Fruit fly (Drosophila melanogaster) whole organism, embryonic: ENCODE measurements around the gene Kpc1.
A peak's percentile ranks its signal among the peaks of the same experiment; 100 is the strongest.

Experiments used
- Antp ChIP-seq: fragments of 200-800 bp; sonication (Bioruptor generic); optimal IDR thresholded peaks from 3 replicates; lab custom pipeline; 2016; ENCODE audit warnings: missing biosample characterization, missing genetic modification characterization
- B-H2 ChIP-seq: fragments of 200-800 bp; sonication (Bioruptor generic); optimal IDR thresholded peaks from 2 replicates; lab custom pipeline; 2018; ENCODE audit warnings: missing biosample characterization, mild to moderate bottlenecking, missing genetic modification characterization
- Bgb ChIP-seq: fragments of 200-800 bp; sonication (Bioruptor generic); IDR thresholded peaks from 2 replicates; pipeline ENCODE4 v1.3.6; 2022; ENCODE audit warnings: missing biosample characterization, missing genetic modification characterization; ENCODE audit not compliant: partially characterized antibody
- CG10267 ChIP-seq: fragments of 200-800 bp; sonication (Bioruptor generic); optimal IDR thresholded peaks from 2 replicates; lab custom pipeline; 2018; ENCODE audit warnings: missing biosample characterization, mild to moderate bottlenecking, missing genetic modification characterization, moderate library complexity
- CG12659 ChIP-seq: fragments of 200-800 bp; sonication (Bioruptor generic); optimal IDR thresholded peaks from 3 replicates; lab custom pipeline; 2017; ENCODE audit warnings: mild to moderate bottlenecking, missing biosample characterization, missing genetic modification reagents, missing genetic modification characterization
- CG12942 ChIP-seq: fragments of 200-800 bp; sonication (Bioruptor generic); optimal IDR thresholded peaks from 3 replicates; lab custom pipeline; 2016; ENCODE audit warnings: missing biosample characterization, missing genetic modification characterization
- CG16813 ChIP-seq: fragments of 200-800 bp; sonication (Bioruptor generic); IDR thresholded peaks from 3 replicates; pipeline ENCODE4 v1.3.6; 2022; ENCODE audit warnings: missing biosample characterization, missing genetic modification characterization; ENCODE audit not compliant: partially characterized antibody
- CG1792 ChIP-seq: fragments of 200-800 bp; sonication (Bioruptor generic); optimal IDR thresholded peaks from 2 replicates; lab custom pipeline; 2016; ENCODE audit warnings: missing biosample characterization, missing genetic modification characterization
- CG18262 ChIP-seq: fragments of 200-800 bp; optimal IDR thresholded peaks from 3 replicates; lab custom pipeline; 2019; ENCODE audit warnings: missing biosample characterization, mild to moderate bottlenecking, missing genetic modification characterization, moderate library complexity
- CG2116 ChIP-seq: fragments of 200-800 bp; sonication (Bioruptor generic); optimal IDR thresholded peaks from 3 replicates; lab custom pipeline; 2018; ENCODE audit warnings: missing biosample characterization, mild to moderate bottlenecking, missing genetic modification characterization
- CG2120 ChIP-seq: fragments of 200-800 bp; sonication (Bioruptor generic); optimal IDR thresholded peaks from 3 replicates; lab custom pipeline; 2016; ENCODE audit warnings: missing biosample characterization, missing genetic modification characterization
- CG2199 ChIP-seq: fragments of 200-800 bp; sonication (Bioruptor generic); IDR thresholded peaks from 3 replicates; pipeline ENCODE4 v1.3.6; 2022; ENCODE audit warnings: missing biosample characterization, missing genetic modification characterization
- CG2875 ChIP-seq: fragments of 200-800 bp; sonication (Bioruptor generic); optimal IDR thresholded peaks from 2 replicates; lab custom pipeline; 2017; ENCODE audit warnings: missing biosample characterization, mild to moderate bottlenecking, missing genetic modification characterization, missing genetic modification reagents
- CG32532 ChIP-seq: fragments of 200-800 bp; sonication (Bioruptor generic); IDR thresholded peaks from 2 replicates; pipeline ENCODE4 v1.3.6; 2022; ENCODE audit warnings: missing biosample characterization, missing genetic modification characterization
- CG3995 ChIP-seq: fragments of 200-800 bp; sonication (Bioruptor generic); optimal IDR thresholded peaks from 3 replicates; lab custom pipeline; 2016; ENCODE audit warnings: missing biosample characterization, missing genetic modification characterization
- CG42726 ChIP-seq: fragments of 200-800 bp; sonication (Bioruptor generic); IDR thresholded peaks from 2 replicates; pipeline ENCODE4 v1.3.6; 2022; ENCODE audit warnings: missing biosample characterization, missing genetic modification characterization; ENCODE audit not compliant: partially characterized antibody
- CG4360 ChIP-seq: fragments of 200-800 bp; sonication (Bioruptor generic); IDR thresholded peaks from 2 replicates; pipeline ENCODE4 v1.3.6; 2022; ENCODE audit warnings: missing biosample characterization, missing genetic modification characterization
- CG6791 ChIP-seq: fragments of 200-800 bp; sonication (Bioruptor generic); IDR thresholded peaks from 3 replicates; pipeline ENCODE4 v1.3.6; 2022; ENCODE audit warnings: missing biosample characterization, missing genetic modification characterization; ENCODE audit not compliant: partially characterized antibody
- CG7963 ChIP-seq: fragments of 200-800 bp; sonication (Bioruptor generic); IDR thresholded peaks from 3 replicates; pipeline ENCODE4 v1.3.6; 2022; ENCODE audit warnings: missing biosample characterization, missing genetic modification characterization; ENCODE audit not compliant: partially characterized antibody
- CG8478 ChIP-seq: fragments of >200 bp; optimal IDR thresholded peaks from 2 replicates; lab custom pipeline; 2018
- CG8924 ChIP-seq: fragments of 200-800 bp; optimal IDR thresholded peaks from 3 replicates; lab custom pipeline; 2019; ENCODE audit warnings: missing biosample characterization, mild to moderate bottlenecking, missing genetic modification characterization, moderate library complexity
- CHES-1-like ChIP-seq: fragments of 200-800 bp; sonication (Bioruptor generic); optimal IDR thresholded peaks from 2 replicates; lab custom pipeline; 2016; ENCODE audit warnings: missing biosample characterization, missing genetic modification characterization
- CoRest ChIP-seq: fragments of 200-800 bp; sonication (Bioruptor generic); optimal IDR thresholded peaks from 3 replicates; lab custom pipeline; 2018; ENCODE audit warnings: missing biosample characterization, mild to moderate bottlenecking, missing genetic modification characterization, moderate library complexity
- Dref ChIP-seq: fragments of 200-800 bp; sonication (Bioruptor generic); IDR thresholded peaks from 2 replicates; pipeline ENCODE4 v1.3.6; 2022; ENCODE audit warnings: missing biosample characterization, missing genetic modification characterization
- HLH3B ChIP-seq: fragments of 200-800 bp; sonication (Bioruptor generic); IDR thresholded peaks from 2 replicates; pipeline ENCODE4 v1.3.6; 2022; ENCODE audit warnings: missing biosample characterization, missing genetic modification characterization
- Hmx ChIP-seq: fragments of 200-800 bp; sonication (Bioruptor generic); optimal IDR thresholded peaks from 2 replicates; lab custom pipeline; 2016; ENCODE audit warnings: missing biosample characterization, missing genetic modification characterization
- Lpt ChIP-seq: fragments of >200 bp; optimal IDR thresholded peaks from 2 replicates; lab custom pipeline; 2018; ENCODE audit warnings: missing biosample characterization, missing genetic modification characterization
- MBD-R2 ChIP-seq: fragments of 200-800 bp; sonication (Bioruptor generic); IDR thresholded peaks from 2 replicates; pipeline ENCODE4 v1.3.6; 2022; ENCODE audit warnings: missing biosample characterization, missing genetic modification characterization
- Myb ChIP-seq: fragments of 200-800 bp; sonication (Bioruptor generic); optimal IDR thresholded peaks from 2 replicates; lab custom pipeline; 2016; ENCODE audit warnings: missing biosample characterization, missing genetic modification characterization
- PHDP ChIP-seq: fragments of 200-800 bp; sonication (Bioruptor generic); optimal IDR thresholded peaks from 3 replicates; lab custom pipeline; 2018; ENCODE audit warnings: missing biosample characterization, mild to moderate bottlenecking, missing genetic modification characterization, moderate library complexity
- YL-1 ChIP-seq: fragments of 200-800 bp; sonication (Bioruptor generic); optimal IDR thresholded peaks from 3 replicates; lab custom pipeline; 2017; ENCODE audit warnings: missing biosample characterization, mild to moderate bottlenecking, missing genetic modification characterization
- ato ChIP-seq: fragments of 200-800 bp; sonication (Bioruptor generic); IDR thresholded peaks from 2 replicates; pipeline ENCODE4 v1.3.6; 2022; ENCODE audit warnings: missing biosample characterization, missing genetic modification characterization; ENCODE audit not compliant: partially characterized antibody
- bbx ChIP-seq: fragments of 200-800 bp; sonication (Bioruptor generic); IDR thresholded peaks from 2 replicates; pipeline ENCODE4 v1.3.6; 2022; ENCODE audit warnings: missing biosample characterization, missing genetic modification characterization; ENCODE audit not compliant: partially characterized antibody
- chinmo ChIP-seq: fragments of 200-800 bp; sonication (Bioruptor generic); IDR thresholded peaks from 4 replicates; pipeline ENCODE4 v1.3.6; 2022; ENCODE audit warnings: missing biosample characterization, missing genetic modification characterization; ENCODE audit not compliant: partially characterized antibody
- corto ChIP-seq: fragments of 200-800 bp; sonication (Bioruptor generic); optimal IDR thresholded peaks from 2 replicates; lab custom pipeline; 2016; ENCODE audit warnings: missing biosample characterization, mild to moderate bottlenecking, missing genetic modification characterization, moderate library complexity
- dm ChIP-seq: fragments of 200-800 bp; sonication (Bioruptor generic); optimal IDR thresholded peaks from 3 replicates; lab custom pipeline; 2016; ENCODE audit warnings: missing biosample characterization, missing genetic modification characterization
- eve ChIP-seq, 2 experiments: fragments of >200 bp; optimal IDR thresholded peaks; 2 replicates each; lab custom pipeline; 2017; ENCODE audit warnings: missing biosample characterization in 2 of 2, missing genetic modification characterization in 2 of 2
- exex ChIP-seq: fragments of 200-800 bp; sonication (Bioruptor generic); optimal IDR thresholded peaks from 4 replicates; lab custom pipeline; 2018; ENCODE audit warnings: missing biosample characterization, mild to moderate bottlenecking, missing genetic modification characterization, moderate library complexity
- fd96Cb ChIP-seq: fragments of 200-800 bp; sonication (Bioruptor generic); optimal IDR thresholded peaks from 2 replicates; lab custom pipeline; 2018; ENCODE audit warnings: missing biosample characterization, mild to moderate bottlenecking, missing genetic modification characterization, moderate library complexity
- gro ChIP-seq: fragments of 200-800 bp; sonication (Bioruptor generic); optimal IDR thresholded peaks from 2 replicates; lab custom pipeline; 2016; ENCODE audit warnings: missing biosample characterization, missing genetic modification characterization
- gsb ChIP-seq: fragments of 200-800 bp; sonication (Bioruptor generic); IDR thresholded peaks from 2 replicates; pipeline ENCODE4 v1.3.6; 2022; ENCODE audit warnings: missing biosample characterization, missing genetic modification characterization
- maf-S ChIP-seq: fragments of 200-800 bp; sonication (Bioruptor generic); optimal IDR thresholded peaks from 2 replicates; lab custom pipeline; 2016; ENCODE audit warnings: missing biosample characterization, missing genetic modification characterization
- pzg ChIP-seq: fragments of 200-800 bp; sonication (Bioruptor generic); optimal IDR thresholded peaks from 3 replicates; lab custom pipeline; 2018; ENCODE audit warnings: missing biosample characterization, mild to moderate bottlenecking, missing genetic modification characterization, moderate library complexity
- row ChIP-seq: fragments of 200-800 bp; sonication (Bioruptor generic); IDR thresholded peaks from 3 replicates; pipeline ENCODE4 v1.3.6; 2022; ENCODE audit warnings: missing biosample characterization, missing genetic modification characterization
- sima ChIP-seq: fragments of 200-800 bp; sonication (Bioruptor generic); optimal IDR thresholded peaks from 2 replicates; lab custom pipeline; 2016; ENCODE audit warnings: missing biosample characterization, missing genetic modification characterization
- so ChIP-seq: fragments of 200-800 bp; sonication (Bioruptor generic); IDR thresholded peaks from 3 replicates; pipeline ENCODE4 v1.3.6; 2022; ENCODE audit warnings: missing biosample characterization, missing genetic modification characterization
- trem ChIP-seq: fragments of 200-800 bp; optimal IDR thresholded peaks from 3 replicates; lab custom pipeline; 2019; ENCODE audit warnings: missing biosample characterization, mild to moderate bottlenecking, missing genetic modification characterization, moderate library complexity
- twi ChIP-seq: fragments of 200-800 bp; optimal IDR thresholded peaks from 2 replicates; lab custom pipeline; 2019; ENCODE audit warnings: missing biosample characterization, mild to moderate bottlenecking, missing genetic modification characterization, moderate library complexity
- usp ChIP-seq: fragments of >200 bp; optimal IDR thresholded peaks from 2 replicates; lab custom pipeline; 2017; ENCODE audit warnings: missing biosample characterization, missing genetic modification characterization
- wdn ChIP-seq: fragments of 200-800 bp; sonication (Bioruptor generic); IDR thresholded peaks from 2 replicates; pipeline ENCODE4 v1.3.6; 2022; ENCODE audit warnings: missing biosample characterization, missing genetic modification characterization
- zen2 ChIP-seq: fragments of 200-800 bp; sonication (Bioruptor generic); IDR thresholded peaks from 3 replicates; pipeline ENCODE4 v1.3.6; 2022; ENCODE audit warnings: missing biosample characterization, missing genetic modification characterization; ENCODE audit not compliant: partially characterized antibody

Kpc1 gene

DNA sequence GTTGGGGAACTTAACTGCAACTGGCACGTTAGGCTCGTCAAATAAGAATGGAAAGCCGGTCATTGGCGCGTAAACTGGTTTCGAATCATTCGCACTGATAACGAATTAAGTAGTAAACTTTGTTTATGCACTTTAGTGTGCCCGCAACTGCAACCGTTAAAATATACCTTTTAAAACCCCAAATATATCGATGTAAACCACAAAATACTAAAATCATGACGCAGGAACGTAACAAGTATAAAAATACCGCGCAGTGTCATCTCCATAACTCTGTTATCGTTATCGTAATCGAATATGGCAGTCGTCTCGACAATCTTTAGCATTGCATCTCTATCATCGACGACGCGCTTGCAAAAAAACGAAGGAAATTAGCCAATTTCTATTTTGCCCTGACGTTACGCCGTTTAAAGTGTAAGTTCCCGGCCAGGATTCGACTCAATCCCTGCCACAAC is 29.3 kb upstream of the Kpc1 start, which contains the start of the genes CG31344 and Caf1-55 (continued):
- TF ChIP-seq maf-S (GFP tag; lab: Kevin White, UChicago): peak; percentile 12
- TF ChIP-seq CG10267: peak; percentile 37
- TF ChIP-seq Hmx (GFP tag; lab: Kevin White, UChicago): no peak
- TF ChIP-seq CoRest (tag; lab: Kevin White, UChicago): peak; percentile 26
- no peak for TF ChIP-seq CG18262
- TF ChIP-seq Lpt: no peak
- TF ChIP-seq gro: peak; percentile 26
- TF ChIP-seq CG2120 (GFP tag; lab: Kevin White, UChicago): peak; percentile 55
- TF ChIP-seq Dref: peak; percentile 92
- peak; percentile 84 for TF ChIP-seq Myb (GFP tag; lab: Kevin White, UChicago)
- peak; percentile 84 for TF ChIP-seq bbx
- peak; percentile 39; the same call in 1 of the 2 replicates for TF ChIP-seq CG42726 (GFP tag; lab: Robert Waterston, UW)
- peak; percentile 71 for TF ChIP-seq CHES-1-like (GFP tag; lab: Kevin White, UChicago)
- no peak for TF ChIP-seq HLH3B
- no peak for TF ChIP-seq CG2875 (GFP tag; lab: Kevin White, UChicago)
- peak; percentile 28 for TF ChIP-seq B-H2 (GFP tag; lab: Kevin White, UChicago)
- TF ChIP-seq so (GFP tag; lab: Robert Waterston, UW): no peak
- TF ChIP-seq CG12659 (GFP tag; lab: Kevin White, UChicago): peak; percentile 74
- peak; percentile 33 for TF ChIP-seq exex (tag; lab: Kevin White, UChicago)
- TF ChIP-seq PHDP (tag; lab: Kevin White, UChicago): peak; percentile 25
- peak; percentile 58 for TF ChIP-seq row
- peak; percentile 76 for TF ChIP-seq zen2 (GFP tag; lab: Robert Waterston, UW)
- peak; percentile 87 for TF ChIP-seq Bgb
- TF ChIP-seq CG2199: no peak
- TF ChIP-seq chinmo (GFP tag; lab: Robert Waterston, UW): peak; percentile 93; the same call in 2 of the 4 replicates
- TF ChIP-seq CG16813: peak; percentile 71
- peak; percentile 88 for TF ChIP-seq CG6791 (GFP tag; lab: Robert Waterston, UW)
- TF ChIP-seq gsb: no peak
- TF ChIP-seq dm (GFP tag; lab: Kevin White, UChicago): peak; percentile 60
- TF ChIP-seq CG32532 (GFP tag; lab: Robert Waterston, UW): no peak
- peak; percentile 79; the same call in 2 of the 3 replicates for TF ChIP-seq CG7963
- TF ChIP-seq sima (GFP tag; lab: Kevin White, UChicago): no peak
- no peak for TF ChIP-seq corto
- no peak for TF ChIP-seq wdn
- TF ChIP-seq CG8924 (tag; lab: Kevin White, UChicago): peak; percentile 38
- no peak for TF ChIP-seq CG8478
- peak; percentile 85 for TF ChIP-seq CG2116 (GFP tag; lab: Kevin White, UChicago)
- no peak for TF ChIP-seq CG1792
- no peak for TF ChIP-seq fd96Cb (tag; lab: Kevin White, UChicago)
- no peak for TF ChIP-seq usp (GFP tag; lab: Kevin White, UChicago)
- peak; percentile 81 for TF ChIP-seq YL-1 (GFP tag; lab: Kevin White, UChicago)
- peak; percentile 82 for TF ChIP-seq MBD-R2
- peak; percentile 78 for TF ChIP-seq CG3995
- TF ChIP-seq Antp (GFP tag; lab: Kevin White, UChicago): no peak
- TF ChIP-seq eve (GFP tag; optimal IDR thresholded peaks at IDR 0.05; lab: Kevin White, UChicago): no peak
- peak; percentile 98 for TF ChIP-seq pzg (GFP tag; lab: Kevin White, UChicago)
- TF ChIP-seq CG12942 (GFP tag; lab: Kevin White, UChicago): no peak
- no peak for TF ChIP-seq CG4360 (GFP tag; lab: Robert Waterston, UW)
- 0 out of 2 replicates have a peak, but pooled peaks have one; percentile 19 for TF ChIP-seq ato
- peak; percentile 85 for TF ChIP-seq trem
- TF ChIP-seq twi (tag; lab: Kevin White, UChicago): no peak
